Fruit fly (Drosophila melanogaster): ENCODE data around the gene CG11929.

dm6 chr2L:4698837-4699236 lies 16.4 kb downstream of the CG11929 start:
- TF ChIP-seq pdm3 (GFP tag; optimal IDR thresholded peaks at IDR 0.05) (no peak), net (GFP tag; optimal IDR thresholded peaks at IDR 0.05) (no peak), CG11294 (GFP tag; IDR thresholded peaks at IDR 0.05) (no peak)

Data from whole organism, prepupa.